Worm (Caenorhabditis elegans) whole organism, L4 larva: ENCODE measurements around the gene K10B4.3.

Source experiments
- D1046.2 ChIP-seq: fragments of 200-800 bp; sonication (Bioruptor generic); IDR thresholded peaks from 2 replicates; pipeline ENCODE4 v1.3.6; 2022; ENCODE audit warnings: missing genetic modification characterization, missing compliant biosample characterization
- F10B5.3 ChIP-seq: sonication (generic microtip); optimal IDR thresholded peaks from 2 replicates; lab custom pipeline; 2016; ENCODE audit warnings: mild to moderate bottlenecking, missing genetic modification characterization, missing compliant biosample characterization
- F44E2.7 ChIP-seq: fragments of 200-800 bp; sonication (Bioruptor generic); IDR thresholded peaks from 2 replicates; pipeline ENCODE4 v2.1.2; 2022; ENCODE audit warnings: missing genetic modification characterization, missing compliant biosample characterization
- T20F7.1 ChIP-seq: fragments of 200-800 bp; sonication (Bioruptor generic); optimal IDR thresholded peaks from 2 replicates; lab custom pipeline; 2018; ENCODE audit warnings: mild to moderate bottlenecking, missing genetic modification characterization, missing compliant biosample characterization
- Y48G9A.11 ChIP-seq: fragments of 200-800 bp; sonication (Bioruptor generic); IDR thresholded peaks from 2 replicates; pipeline ENCODE4 v1.3.6; 2022; ENCODE audit warnings: missing genetic modification reagents, missing genetic modification characterization, missing compliant biosample characterization
- aha-1 ChIP-seq: fragments of 150-350 bp; peaks from one replicate; lab custom pipeline; 2014; ENCODE audit warnings: missing biosample characterization, missing genetic modification characterization
- ama-1 ChIP-seq: fragments of 150-350 bp; optimal IDR thresholded peaks from 2 replicates; lab custom pipeline; 2014; ENCODE audit warnings: inconsistent platforms, mixed read lengths
- arid-1 ChIP-seq: fragments of 200-800 bp; sonication (Bioruptor generic); conservative IDR thresholded peaks from 2 replicates; pipeline ENCODE4 v1.3.6; 2022; ENCODE audit warnings: missing genetic modification reagents, missing genetic modification characterization, missing compliant biosample characterization
- ceh-20 ChIP-seq: fragments of 200-800 bp; sonication (Bioruptor generic); IDR thresholded peaks from 2 replicates; pipeline ENCODE4 v1.3.6; 2022; ENCODE audit warnings: missing genetic modification reagents, missing genetic modification characterization, missing compliant biosample characterization
- ceh-32 ChIP-seq: sonication (generic microtip); optimal IDR thresholded peaks from 2 replicates; lab custom pipeline; 2016; ENCODE audit warnings: mild to moderate bottlenecking, missing genetic modification characterization, missing compliant biosample characterization; ENCODE audit not compliant: poor library complexity
- daf-12 ChIP-seq: fragments of 150-350 bp; optimal IDR thresholded peaks from 2 replicates; lab custom pipeline; 2014; ENCODE audit warnings: missing biosample characterization, missing genetic modification reagents, missing genetic modification characterization
- dmd-6 ChIP-seq: fragments of 200-800 bp; sonication (Bioruptor generic); IDR thresholded peaks from 2 replicates; pipeline ENCODE4 v1.3.6; 2022; ENCODE audit warnings: missing genetic modification reagents, missing genetic modification characterization, missing compliant biosample characterization
- dmd-8 ChIP-seq: fragments of 200-800 bp; sonication (Bioruptor generic); IDR thresholded peaks from 2 replicates; pipeline ENCODE4 v1.3.6; 2022; ENCODE audit warnings: missing genetic modification characterization, missing compliant biosample characterization
- dmd-9 ChIP-seq: fragments of 200-800 bp; sonication (Bioruptor generic); IDR thresholded peaks from 2 replicates; pipeline ENCODE4 v1.3.6; 2022; ENCODE audit warnings: missing genetic modification reagents, missing genetic modification characterization, missing compliant biosample characterization
- dve-1 ChIP-seq: sonication (generic microtip); optimal IDR thresholded peaks from 2 replicates; lab custom pipeline; 2017; ENCODE audit warnings: antibody characterized with exemption, mild to moderate bottlenecking, missing genetic modification characterization, missing compliant biosample characterization; ENCODE audit not compliant: insufficient read depth
- egl-27 ChIP-seq: sonication (generic microtip); optimal IDR thresholded peaks from 3 replicates; lab custom pipeline; 2017; ENCODE audit warnings: missing biosample characterization, missing genetic modification reagents, missing genetic modification characterization
- egl-43 ChIP-seq: fragments of 200-800 bp; sonication (Bioruptor generic); IDR thresholded peaks from 2 replicates; pipeline ENCODE4 v1.3.6; 2022; ENCODE audit warnings: missing genetic modification reagents, missing genetic modification characterization, missing compliant biosample characterization
- hlh-11 ChIP-seq: fragments of 200-800 bp; sonication (Bioruptor generic); optimal IDR thresholded peaks from 2 replicates; lab custom pipeline; 2018; ENCODE audit warnings: mild to moderate bottlenecking, missing genetic modification characterization, missing compliant biosample characterization
- hlh-30 ChIP-seq: sonication (generic microtip); optimal IDR thresholded peaks from 2 replicates; lab custom pipeline; 2017; ENCODE audit warnings: antibody characterized with exemption, mild to moderate bottlenecking, missing genetic modification characterization, missing compliant biosample characterization; ENCODE audit not compliant: insufficient read depth
- hmg-1.1 ChIP-seq: fragments of 200-800 bp; sonication (Bioruptor generic); IDR thresholded peaks from 2 replicates; pipeline ENCODE4 v1.3.6; 2022; ENCODE audit warnings: missing genetic modification reagents, missing genetic modification characterization, missing compliant biosample characterization
- lim-7 ChIP-seq: fragments of 200-800 bp; sonication (Bioruptor generic); IDR thresholded peaks from 2 replicates; pipeline ENCODE4 v1.3.6; 2022; ENCODE audit warnings: missing genetic modification characterization, missing compliant biosample characterization
- lin-13 ChIP-seq: fragments of 150-350 bp; optimal IDR thresholded peaks from 2 replicates; lab custom pipeline; 2014; ENCODE audit warnings: missing biosample characterization, missing genetic modification reagents, missing genetic modification characterization
- lin-29 ChIP-seq: fragments of 200-800 bp; sonication (Bioruptor generic); IDR thresholded peaks from 2 replicates; pipeline ENCODE4 v1.3.6; 2022; ENCODE audit warnings: missing genetic modification reagents, missing genetic modification characterization, missing compliant biosample characterization
- lin-39 ChIP-seq: fragments of 150-350 bp; optimal IDR thresholded peaks from 2 replicates; lab custom pipeline; 2014; ENCODE audit warnings: missing biosample characterization, missing genetic modification reagents, missing genetic modification characterization
- lsy-2 ChIP-seq, 2 experiments: fragments of 150-350 bp in 1 of 2; sonication (generic microtip) in 1 of 2; optimal IDR thresholded peaks; 2 replicates each; lab custom pipeline; 2014 to 2017; ENCODE audit warnings: missing biosample characterization in 2 of 2, missing genetic modification characterization in 2 of 2
- madf-9 ChIP-seq: fragments of 200-800 bp; sonication (Bioruptor generic); conservative IDR thresholded peaks from 2 replicates; pipeline ENCODE4 v1.3.6; 2022; ENCODE audit warnings: missing genetic modification reagents, missing genetic modification characterization, missing compliant biosample characterization
- mdl-1 ChIP-seq, 2 experiments: fragments of 150-350 bp in 1 of 2; sonication (generic microtip) in 1 of 2; optimal IDR thresholded peaks; 2 replicates each; lab custom pipeline; 2014 to 2017; ENCODE audit warnings: missing biosample characterization in 2 of 2, missing genetic modification characterization in 2 of 2
- mes-2 ChIP-seq: sonication (generic microtip); optimal IDR thresholded peaks from 2 replicates; lab custom pipeline; 2016; ENCODE audit warnings: missing genotype, mild to moderate bottlenecking, missing genetic modification characterization, missing compliant biosample characterization; ENCODE audit not compliant: poor library complexity, severe bottlenecking
- mxl-3 ChIP-seq: fragments of 200-800 bp; sonication (Bioruptor generic); optimal IDR thresholded peaks from 2 replicates; lab custom pipeline; 2018; ENCODE audit warnings: mild to moderate bottlenecking, missing genetic modification characterization, missing compliant biosample characterization
- nhr-10 ChIP-seq: fragments of 150-350 bp; optimal IDR thresholded peaks from 2 replicates; lab custom pipeline; 2014; ENCODE audit warnings: missing biosample characterization, missing genetic modification characterization
- nhr-11 ChIP-seq: fragments of 150-350 bp; optimal IDR thresholded peaks from 2 replicates; lab custom pipeline; 2014; ENCODE audit warnings: missing biosample characterization, missing genetic modification characterization
- nhr-111 ChIP-seq: fragments of 200-800 bp; sonication (Bioruptor generic); optimal IDR thresholded peaks from 2 replicates; lab custom pipeline; 2018; ENCODE audit warnings: mild to moderate bottlenecking, missing genetic modification characterization, missing compliant biosample characterization
- nhr-48 ChIP-seq: sonication (generic microtip); optimal IDR thresholded peaks from 2 replicates; lab custom pipeline; 2016; ENCODE audit warnings: mild to moderate bottlenecking, missing genetic modification characterization, missing compliant biosample characterization
- nhr-77 ChIP-seq: fragments of 150-350 bp; optimal IDR thresholded peaks from 2 replicates; lab custom pipeline; 2014; ENCODE audit warnings: missing biosample characterization, missing genetic modification characterization
- pha-4 ChIP-seq, 2 experiments: fragments of 150-350 bp in 1 of 2; fragments of 200-800 bp in 1 of 2; sonication (Bioruptor generic) in 1 of 2; IDR thresholded peaks in 1 of 2; optimal IDR thresholded peaks in 1 of 2; 2 replicates each; pipeline versions ENCODE4 v1.3.6 to Lab custom; 2014 to 2022; ENCODE audit warnings: missing genetic modification characterization in 2 of 2, missing genetic modification reagents in 2 of 2, missing biosample characterization in 1 of 2, missing compliant biosample characterization in 1 of 2
- php-3 ChIP-seq: fragments of 200-800 bp; sonication (Bioruptor generic); IDR thresholded peaks from 2 replicates; pipeline ENCODE4 v1.3.6; 2022; ENCODE audit warnings: missing genetic modification reagents, missing genetic modification characterization, missing compliant biosample characterization
- pqm-1 ChIP-seq: sonication (generic microtip); optimal IDR thresholded peaks from 2 replicates; lab custom pipeline; 2017; ENCODE audit warnings: missing biosample characterization, missing genetic modification characterization
- rbr-2 ChIP-seq: sonication (generic microtip); optimal IDR thresholded peaks from 2 replicates; lab custom pipeline; 2016; ENCODE audit warnings: missing genotype, missing genetic modification characterization, missing compliant biosample characterization
- saeg-2 ChIP-seq: fragments of 200-800 bp; sonication (Bioruptor generic); IDR thresholded peaks from 2 replicates; pipeline ENCODE4 v1.3.6; 2022; ENCODE audit warnings: missing genetic modification reagents, missing genetic modification characterization, missing compliant biosample characterization
- set-16 ChIP-seq: fragments of 200-800 bp; sonication (Bioruptor generic); IDR thresholded peaks from 2 replicates; pipeline ENCODE4 v1.3.6; 2022; ENCODE audit warnings: missing genetic modification reagents, missing genetic modification characterization, missing compliant biosample characterization
- skn-1 ChIP-seq: fragments of 150-350 bp; optimal IDR thresholded peaks from 2 replicates; lab custom pipeline; 2014; ENCODE audit warnings: missing biosample characterization, missing genetic modification characterization
- snpc-4 ChIP-seq: fragments of 150-350 bp; optimal IDR thresholded peaks from 2 replicates; lab custom pipeline; 2014; ENCODE audit warnings: missing biosample characterization, missing genetic modification characterization
- tag-97 ChIP-seq: fragments of 200-800 bp; sonication (Bioruptor generic); IDR thresholded peaks from 2 replicates; pipeline ENCODE4 v1.3.6; 2022; ENCODE audit warnings: missing genetic modification characterization, missing compliant biosample characterization
- unc-130 ChIP-seq: sonication (generic microtip); optimal IDR thresholded peaks from 2 replicates; lab custom pipeline; 2016; ENCODE audit warnings: missing genetic modification reagents, missing genetic modification characterization, missing compliant biosample characterization
- unc-39 ChIP-seq: sonication (generic microtip); optimal IDR thresholded peaks from 2 replicates; lab custom pipeline; 2017; ENCODE audit warnings: missing biosample characterization, missing genetic modification characterization
- zip-2 ChIP-seq: fragments of 150-350 bp; optimal IDR thresholded peaks from 2 replicates; lab custom pipeline; 2014; ENCODE audit warnings: missing biosample characterization, missing genetic modification characterization
- ztf-11 ChIP-seq: fragments of 150-350 bp; optimal IDR thresholded peaks from 2 replicates; lab custom pipeline; 2014; ENCODE audit warnings: missing biosample characterization, missing genetic modification characterization

The K10B4.3 gene

ce11 chrII:161275-161674 lies 40.3 kb upstream of the K10B4.3 start:
- TF ChIP-seq D1046.2 (no peak), ceh-32 (tag; lab: Kevin White, UChicago) (no peak), unc-130 (GFP tag; lab: Kevin White, UChicago) (no peak), ama-1 (no peak), skn-1 (tag; lab: Kevin White, UChicago) (no peak), php-3 (GFP tag; lab: Robert Waterston, UW) (no peak), mxl-3 (GFP tag; lab: Kevin White, UChicago) (peak; percentile 8), pha-4 (GFP tag; IDR thresholded peaks at IDR 0.05; lab: Robert Waterston, UW) (no peak), pha-4 (tag; optimal IDR thresholded peaks at IDR 0.05; lab: Kevin White, UChicago) (no peak), snpc-4 (no peak), daf-12 (no peak), hlh-11 (tag; lab: Kevin White, UChicago) (peak; percentile 45), pqm-1 (no peak)

- TF ChIP-seq hlh-30 (peak; percentile 28), egl-43 (GFP tag; lab: Robert Waterston, UW) (0 out of 2 replicates have a peak, but pooled peaks have one; percentile 29), ceh-20 (GFP tag; lab: Robert Waterston, UW) (no peak), aha-1 (tag; lab: Kevin White, UChicago) (peak; percentile 95), nhr-111 (no peak), nhr-11 (tag; lab: Kevin White, UChicago) (peak; percentile 76)
Measured at ce11 chrII:160561-161123, 39.6 kb upstream of the K10B4.3 start.

- TF ChIP-seq F10B5.3 (tag; lab: Kevin White, UChicago) (no peak), mes-2 (peak; percentile 61), nhr-48 (tag; lab: Kevin White, UChicago) (no peak), F44E2.7 (GFP tag; lab: Robert Waterston, UW) (no peak), hlh-11 (tag; lab: Kevin White, UChicago) (peak; percentile 64), lin-39 (no peak), arid-1 (no peak), dmd-8 (GFP tag; lab: Robert Waterston, UW) (no peak), rbr-2 (tag; lab: Kevin White, UChicago) (no peak), zip-2 (tag; lab: Kevin White, UChicago) (no peak), dve-1 (tag; lab: Kevin White, UChicago) (peak; percentile 58), dmd-6 (GFP tag; lab: Robert Waterston, UW) (peak; percentile 26; the same call in 1 of the 2 replicates), tag-97 (no peak), madf-9 (GFP tag; lab: Robert Waterston, UW) (no peak), aha-1 (tag; lab: Kevin White, UChicago) (peak; percentile 48), egl-27 (no peak), unc-130 (GFP tag; lab: Kevin White, UChicago) (no peak), lin-13 (no peak), nhr-77 (peak; percentile 29), hmg-1.1 (no peak), ztf-11 (no peak), mdl-1 (tag; optimal IDR thresholded peaks at IDR 0.05; lab: Kevin White, UChicago) (no peak), lin-29 (GFP tag; lab: Robert Waterston, UW) (no peak), Y48G9A.11 (GFP tag; lab: Robert Waterston, UW) (no peak), dmd-9 (GFP tag; lab: Robert Waterston, UW) (no peak), unc-39 (tag; lab: Kevin White, UChicago) (no peak), saeg-2 (GFP tag; lab: Robert Waterston, UW) (no peak), lim-7 (GFP tag; lab: Robert Waterston, UW) (no peak), T20F7.1 (GFP tag; lab: Kevin White, UChicago) (no peak), nhr-10 (no peak), lsy-2 (tag; optimal IDR thresholded peaks at IDR 0.05; lab: Kevin White, UChicago) (peak in 1 of 2 experiments; percentile 55), set-16 (GFP tag; lab: Robert Waterston, UW) (no peak)
Measured at ce11 chrII:159294-159922, 38.4 kb upstream of the K10B4.3 start.
